Worm (Caenorhabditis elegans): ENCODE measurements around the gene gmeb-3.

gmeb-3 gene

DNA sequence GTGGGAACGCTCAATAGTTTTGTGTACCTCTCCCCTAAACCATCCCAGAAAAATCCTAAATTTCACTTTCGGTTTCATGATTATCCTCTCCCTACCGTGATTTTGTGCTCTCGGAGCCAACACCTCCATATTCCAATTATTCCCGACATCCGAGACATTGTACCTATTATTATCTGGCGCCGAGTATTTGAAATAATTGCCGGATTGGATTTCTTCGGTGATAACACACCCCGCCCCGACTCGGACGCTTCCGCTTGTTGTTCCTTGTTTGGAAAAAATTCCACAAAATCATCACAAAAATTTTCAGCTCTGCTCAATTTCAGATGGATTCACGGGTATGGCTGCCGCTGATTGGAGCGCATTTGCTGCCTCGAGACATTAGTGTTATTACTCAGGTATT, 23.2 kb upstream of the gmeb-3 start, which contains the start of gene lin-48:
lin-48 (plus strand) TSS at position 301 of the 400 bp plus-strand sequence.
- TF ChIP-seq tbx-37 (GFP tag; conservative IDR thresholded peaks at IDR 0.05) (no peak), ceh-36 (tag; optimal IDR thresholded peaks at IDR 0.05) (no peak), sea-1 (GFP tag; conservative IDR thresholded peaks at IDR 0.05) (no peak), ceh-13 (GFP tag; optimal IDR thresholded peaks at IDR 0.05) (no peak), tbx-11 (GFP tag; IDR thresholded peaks at IDR 0.05) (no peak), ets-7 (tag; optimal IDR thresholded peaks at IDR 0.05) (no peak), tra-4 (tag; optimal IDR thresholded peaks at IDR 0.05) (no peak), scrt-1 (GFP tag; IDR thresholded peaks at IDR 0.05) (no peak), hmbx-1 (tag; optimal IDR thresholded peaks at IDR 0.05) (no peak), B0310.2 (tag; optimal IDR thresholded peaks at IDR 0.05) (no peak), pes-1 (GFP tag; IDR thresholded peaks at IDR 0.05) (no peak), ama-1 (optimal IDR thresholded peaks at IDR 0.05) (no peak), flt-1 (GFP tag; IDR thresholded peaks at IDR 0.05) (no peak), aly-1 (tag; optimal IDR thresholded peaks at IDR 0.05) (no peak), hnd-1 (tag; optimal IDR thresholded peaks at IDR 0.05) (no peak), F13C5.2 (tag; optimal IDR thresholded peaks at IDR 0.05) (no peak)

DNA sequence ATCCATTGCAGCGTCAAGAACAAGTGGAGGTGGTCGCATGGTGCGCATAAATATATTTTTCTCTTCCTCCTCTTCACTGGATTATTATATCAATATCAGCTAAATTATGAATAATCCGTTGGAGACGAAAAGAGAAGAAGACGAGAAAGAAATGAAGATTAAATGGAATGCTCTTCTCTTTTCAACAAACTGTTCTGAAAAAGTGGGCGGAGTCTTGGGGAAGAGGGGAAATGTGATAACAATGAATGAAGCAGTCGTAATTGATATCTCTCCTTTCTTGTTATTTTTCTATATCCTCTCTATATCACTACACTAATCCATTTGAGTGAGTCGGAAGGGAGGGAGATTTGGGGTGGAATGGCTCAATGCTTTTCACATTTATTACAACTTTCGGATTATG, 9.0 kb upstream of the gmeb-3 start, which contains the start of gene arcp-1:
arcp-1 (minus strand) TSS at position 101 of the 400 bp plus-strand sequence.
- TF ChIP-seq ceh-36 (tag; optimal IDR thresholded peaks at IDR 0.05) = no peak
- TF ChIP-seq aly-1 (tag; optimal IDR thresholded peaks at IDR 0.05) = no peak
- no peak for TF ChIP-seq sea-1 (GFP tag; conservative IDR thresholded peaks at IDR 0.05)
- no peak for TF ChIP-seq scrt-1 (GFP tag; IDR thresholded peaks at IDR 0.05)
- no peak for TF ChIP-seq ceh-13 (GFP tag; optimal IDR thresholded peaks at IDR 0.05)
- TF ChIP-seq F13C5.2 (tag; optimal IDR thresholded peaks at IDR 0.05) = no peak
- TF ChIP-seq tbx-11 (GFP tag; IDR thresholded peaks at IDR 0.05) = no peak
- no peak for TF ChIP-seq hnd-1 (tag; optimal IDR thresholded peaks at IDR 0.05)
- no peak for TF ChIP-seq pes-1 (GFP tag; IDR thresholded peaks at IDR 0.05)
- no peak for TF ChIP-seq hmbx-1 (tag; optimal IDR thresholded peaks at IDR 0.05)
- no peak for TF ChIP-seq tra-4 (tag; optimal IDR thresholded peaks at IDR 0.05)
- no peak for TF ChIP-seq ets-7 (tag; optimal IDR thresholded peaks at IDR 0.05)
- TF ChIP-seq B0310.2 (tag; optimal IDR thresholded peaks at IDR 0.05) = no peak
- TF ChIP-seq flt-1 (GFP tag; IDR thresholded peaks at IDR 0.05) = no peak
- TF ChIP-seq tbx-37 (GFP tag; conservative IDR thresholded peaks at IDR 0.05) = no peak
- no peak for TF ChIP-seq ama-1 (optimal IDR thresholded peaks at IDR 0.05)
- TF ChIP-seq hmg-4 (GFP tag; optimal IDR thresholded peaks at IDR 0.05) = no peak

DNA sequence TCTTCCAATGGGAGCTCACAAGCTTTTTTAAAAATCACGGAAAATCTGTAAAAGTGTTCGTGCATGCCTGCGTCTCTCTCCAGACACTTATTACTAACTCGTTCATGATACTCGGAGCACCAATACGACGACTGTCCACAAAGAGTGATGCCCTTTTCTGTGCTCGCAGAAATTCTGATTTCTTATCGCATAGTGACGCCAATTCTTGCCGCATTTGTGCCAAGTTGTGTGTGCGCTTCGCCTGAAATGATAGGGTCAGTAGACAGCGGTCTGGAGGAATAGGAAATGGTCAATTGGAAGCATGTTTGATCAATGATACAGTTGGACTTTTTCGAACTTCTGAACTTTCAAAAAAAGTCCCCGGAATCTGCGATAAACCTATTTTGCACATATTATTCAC, 4.3 kb upstream of the gmeb-3 start:
- TF ChIP-seq flt-1 (GFP tag; IDR thresholded peaks at IDR 0.05) (no peak), tbx-37 (GFP tag; conservative IDR thresholded peaks at IDR 0.05) (no peak), ceh-13 (GFP tag; optimal IDR thresholded peaks at IDR 0.05) (no peak), B0310.2 (tag; optimal IDR thresholded peaks at IDR 0.05) (no peak), hnd-1 (tag; optimal IDR thresholded peaks at IDR 0.05) (no peak), F13C5.2 (tag; optimal IDR thresholded peaks at IDR 0.05) (no peak), tbx-11 (GFP tag; IDR thresholded peaks at IDR 0.05) (no peak), ama-1 (optimal IDR thresholded peaks at IDR 0.05) (no peak), pes-1 (GFP tag; IDR thresholded peaks at IDR 0.05) (no peak), ets-7 (tag; optimal IDR thresholded peaks at IDR 0.05) (no peak), aly-1 (tag; optimal IDR thresholded peaks at IDR 0.05) (no peak), hmbx-1 (tag; optimal IDR thresholded peaks at IDR 0.05) (no peak), hmg-4 (GFP tag; optimal IDR thresholded peaks at IDR 0.05) (no peak)

DNA sequence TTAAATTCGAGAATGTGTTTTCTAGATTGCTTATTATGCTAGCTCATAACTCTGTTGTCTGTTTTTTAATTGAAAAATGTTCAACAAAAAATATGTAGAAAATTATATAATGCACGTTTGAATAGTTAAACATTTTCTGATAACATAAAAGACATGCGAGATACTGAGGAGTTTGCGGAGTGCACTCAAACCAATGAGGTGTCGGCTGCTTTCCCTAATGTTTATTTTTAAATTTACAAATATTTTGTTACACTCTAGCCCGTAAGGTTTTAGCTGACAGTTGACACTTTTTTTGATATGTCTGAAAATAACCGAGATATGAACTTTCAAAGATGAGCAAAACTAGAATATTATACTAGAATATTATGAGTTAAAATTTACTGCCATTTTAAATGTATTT, 3.7 kb upstream of the gmeb-3 start:
- TF ChIP-seq hmg-4 (GFP tag; optimal IDR thresholded peaks at IDR 0.05) = no peak
- no peak for TF ChIP-seq tbx-11 (GFP tag; IDR thresholded peaks at IDR 0.05)
- TF ChIP-seq ama-1 (optimal IDR thresholded peaks at IDR 0.05) = no peak
- TF ChIP-seq scrt-1 (GFP tag; IDR thresholded peaks at IDR 0.05) = no peak
- no peak for TF ChIP-seq ceh-36 (tag; optimal IDR thresholded peaks at IDR 0.05)
- no peak for TF ChIP-seq hmbx-1 (tag; optimal IDR thresholded peaks at IDR 0.05)
- TF ChIP-seq flt-1 (GFP tag; IDR thresholded peaks at IDR 0.05) = no peak
- TF ChIP-seq aly-1 (tag; optimal IDR thresholded peaks at IDR 0.05) = no peak
- TF ChIP-seq hnd-1 (tag; optimal IDR thresholded peaks at IDR 0.05) = no peak
- no peak for TF ChIP-seq ets-7 (tag; optimal IDR thresholded peaks at IDR 0.05)
- no peak for TF ChIP-seq sea-1 (GFP tag; conservative IDR thresholded peaks at IDR 0.05)
- TF ChIP-seq tbx-37 (GFP tag; conservative IDR thresholded peaks at IDR 0.05) = no peak
- TF ChIP-seq F13C5.2 (tag; optimal IDR thresholded peaks at IDR 0.05) = no peak
- no peak for TF ChIP-seq tra-4 (tag; optimal IDR thresholded peaks at IDR 0.05)
- no peak for TF ChIP-seq ceh-13 (GFP tag; optimal IDR thresholded peaks at IDR 0.05)
- no peak for TF ChIP-seq pes-1 (GFP tag; IDR thresholded peaks at IDR 0.05)

DNA sequence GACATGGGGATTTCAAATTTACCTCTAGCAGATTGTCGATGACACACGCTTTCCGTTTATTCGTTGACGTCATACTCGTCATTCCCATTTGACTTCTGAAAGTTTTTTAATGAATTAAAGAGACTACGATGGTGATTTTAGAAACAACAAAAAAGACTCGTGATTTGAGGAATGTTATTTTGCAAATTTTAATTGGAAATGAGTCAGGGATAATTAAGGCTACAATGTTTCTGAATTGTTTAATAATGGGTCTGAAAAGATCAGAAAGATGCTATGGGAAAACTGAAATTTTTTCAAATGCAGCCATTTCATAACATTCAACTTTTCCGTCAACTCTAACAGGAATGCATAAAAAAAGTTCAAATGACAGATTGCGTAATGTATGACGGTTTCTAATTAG, 2.8 kb upstream of the gmeb-3 start, which contains the start of gene C44F1.1:
C44F1.1 (minus strand) TSS at position 101 of the 400 bp plus-strand sequence.
- TF ChIP-seq flt-1 (GFP tag; IDR thresholded peaks at IDR 0.05) (no peak), sea-1 (GFP tag; conservative IDR thresholded peaks at IDR 0.05) (no peak), scrt-1 (GFP tag; IDR thresholded peaks at IDR 0.05) (no peak), B0310.2 (tag; optimal IDR thresholded peaks at IDR 0.05) (no peak), hmg-4 (GFP tag; optimal IDR thresholded peaks at IDR 0.05) (no peak), ceh-36 (tag; optimal IDR thresholded peaks at IDR 0.05) (no peak), hnd-1 (tag; optimal IDR thresholded peaks at IDR 0.05) (no peak), F13C5.2 (tag; optimal IDR thresholded peaks at IDR 0.05) (no peak), pes-1 (GFP tag; IDR thresholded peaks at IDR 0.05) (no peak), aly-1 (tag; optimal IDR thresholded peaks at IDR 0.05) (no peak), ama-1 (optimal IDR thresholded peaks at IDR 0.05) (no peak), ceh-13 (GFP tag; optimal IDR thresholded peaks at IDR 0.05) (no peak), ets-7 (tag; optimal IDR thresholded peaks at IDR 0.05) (no peak)

DNA sequence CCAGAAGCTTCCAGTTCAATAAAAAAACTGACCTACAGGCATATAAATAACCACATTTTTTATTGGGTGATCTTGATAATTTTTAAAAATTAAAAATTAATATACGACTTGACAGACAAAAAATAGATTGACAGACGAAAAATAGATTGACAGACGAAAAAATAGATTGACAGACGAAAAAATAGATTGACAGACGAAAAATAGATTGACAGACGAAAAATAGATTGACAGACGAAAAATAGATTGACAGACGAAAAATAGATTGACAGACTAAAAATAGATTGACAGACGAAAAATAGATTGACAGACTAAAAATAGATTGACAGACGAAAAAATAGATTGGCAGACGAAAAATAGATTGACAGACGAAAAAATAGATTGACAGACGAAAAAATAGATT, 2.1 kb downstream of the gmeb-3 start:
- TF ChIP-seq tbx-11 (GFP tag; IDR thresholded peaks at IDR 0.05) = peak; percentile 87
- TF ChIP-seq tbx-37 (GFP tag; conservative IDR thresholded peaks at IDR 0.05) = peak; percentile 78
- TF ChIP-seq sea-1 (GFP tag; conservative IDR thresholded peaks at IDR 0.05) = peak; percentile 83
- peak; percentile 33; the same call in 1 of the 2 replicates for TF ChIP-seq pes-1 (GFP tag; IDR thresholded peaks at IDR 0.05)

DNA sequence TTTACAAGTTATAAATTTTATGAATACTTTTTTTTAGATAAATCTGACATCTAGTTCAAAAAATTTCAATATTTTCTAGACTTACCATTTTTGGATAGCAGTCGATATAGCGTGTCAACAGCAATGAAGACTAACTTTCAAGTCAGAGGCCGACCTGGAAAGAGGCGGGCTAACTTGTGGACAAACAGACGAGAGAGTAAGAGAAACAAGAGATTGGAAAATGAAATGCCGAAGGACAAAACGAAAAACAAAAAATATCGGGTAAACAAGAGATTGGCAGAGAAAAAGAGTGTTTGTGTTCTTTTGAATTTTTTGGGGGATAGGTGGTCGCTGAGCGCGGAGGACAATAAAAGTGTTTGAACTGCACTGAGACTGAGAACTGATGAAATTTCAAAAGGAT, 4.9 kb downstream of the gmeb-3 start, which contains the start of gene lec-4:
lec-4 (minus strand) TSS at position 154 of the 400 bp plus-strand sequence.
- TF ChIP-seq hmg-4 (GFP tag; optimal IDR thresholded peaks at IDR 0.05) (no peak), ama-1 (optimal IDR thresholded peaks at IDR 0.05) (no peak), tra-4 (tag; optimal IDR thresholded peaks at IDR 0.05) (no peak), hnd-1 (tag; optimal IDR thresholded peaks at IDR 0.05) (no peak), scrt-1 (GFP tag; IDR thresholded peaks at IDR 0.05) (no peak), pes-1 (GFP tag; IDR thresholded peaks at IDR 0.05) (no peak), ceh-36 (tag; optimal IDR thresholded peaks at IDR 0.05) (no peak), tbx-37 (GFP tag; conservative IDR thresholded peaks at IDR 0.05) (no peak), ets-7 (tag; optimal IDR thresholded peaks at IDR 0.05) (no peak), aly-1 (tag; optimal IDR thresholded peaks at IDR 0.05) (no peak), F13C5.2 (tag; optimal IDR thresholded peaks at IDR 0.05) (no peak), flt-1 (GFP tag; IDR thresholded peaks at IDR 0.05) (no peak), hmbx-1 (tag; optimal IDR thresholded peaks at IDR 0.05) (no peak), tbx-11 (GFP tag; IDR thresholded peaks at IDR 0.05) (no peak), sea-1 (GFP tag; conservative IDR thresholded peaks at IDR 0.05) (no peak), ceh-13 (GFP tag; optimal IDR thresholded peaks at IDR 0.05) (no peak)
